Worm (Caenorhabditis elegans): ENCODE results near the gene lir-3.

Gene lir-3

DNA sequence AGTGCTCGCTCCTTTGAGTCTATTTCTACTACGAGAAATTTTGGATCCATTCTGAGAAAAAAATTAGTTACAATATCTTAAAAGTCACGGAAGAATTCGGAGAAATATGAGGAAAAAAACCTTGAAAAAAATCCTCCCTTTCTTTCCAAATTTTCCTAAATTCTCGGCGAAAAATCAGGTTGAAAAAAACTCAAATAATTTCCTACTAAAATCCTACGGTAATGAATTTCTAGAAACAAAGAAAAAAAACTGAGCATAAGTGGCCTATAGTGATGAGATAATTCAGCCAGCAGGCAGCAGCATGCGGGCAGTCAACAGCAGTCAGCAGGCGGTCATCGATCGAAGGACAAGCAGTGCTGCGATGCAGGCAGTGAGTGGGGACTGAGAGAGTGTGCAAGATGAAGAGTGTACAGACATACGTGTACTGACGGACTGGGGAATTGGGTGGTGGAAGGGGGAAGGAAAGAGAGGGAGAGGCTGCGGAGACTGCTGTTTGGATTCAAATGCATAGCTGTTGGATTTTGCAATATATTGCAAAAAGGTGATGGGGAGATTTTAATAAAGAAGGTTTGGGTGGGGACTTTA lies at the start of gene lir-3:
TSS of gene lir-3 (minus strand) at position 51 of the 585 bp plus-strand sequence.
- TF ChIP-seq syd-9 (tag; optimal IDR thresholded peaks at IDR 0.05) (peak; percentile 2), ref-2 (tag; optimal IDR thresholded peaks at IDR 0.05) (peak; percentile 65), fax-1 (tag; optimal IDR thresholded peaks at IDR 0.05) (no peak), ttx-3 (tag; optimal IDR thresholded peaks at IDR 0.05) (no peak), sox-4 (tag; optimal IDR thresholded peaks at IDR 0.05) (no peak), K09A11.1 (tag; optimal IDR thresholded peaks at IDR 0.05; ENCODE audit: insufficient read depth) (no peak), fkh-10 (GFP tag; optimal IDR thresholded peaks at IDR 0.05) (no peak), ceh-2 (tag; optimal IDR thresholded peaks at IDR 0.05) (no peak), unc-55 (GFP tag; optimal IDR thresholded peaks at IDR 0.05) (peak; percentile 44), ets-4 (tag; optimal IDR thresholded peaks at IDR 0.05) (no peak), hlh-8 (tag; optimal IDR thresholded peaks at IDR 0.05) (no peak), nfya-1 (tag; optimal IDR thresholded peaks at IDR 0.05) (peak; percentile 50), nhr-11 (tag; optimal IDR thresholded peaks at IDR 0.05) (no peak), rnt-1 (tag; optimal IDR thresholded peaks at IDR 0.05) (peak; percentile 0), sox-2 (GFP tag; IDR thresholded peaks at IDR 0.05) (no peak), ceh-18 (tag; optimal IDR thresholded peaks at IDR 0.05) (peak; percentile 39), sdc-2 (tag; optimal IDR thresholded peaks at IDR 0.05) (peak; percentile 44), ceh-19 (GFP tag; optimal IDR thresholded peaks at IDR 0.05) (no peak), pat-9 (tag; optimal IDR thresholded peaks at IDR 0.05) (no peak), pros-1 (tag; optimal IDR thresholded peaks at IDR 0.05) (peak; percentile 24), ceh-48 (tag; optimal IDR thresholded peaks at IDR 0.05) (peak; percentile 47), lim-6 (tag; optimal IDR thresholded peaks at IDR 0.05) (no peak), ceh-9 (tag; optimal IDR thresholded peaks at IDR 0.05) (no peak), fkh-6 (tag; optimal IDR thresholded peaks at IDR 0.05) (peak; percentile 39), pax-1 (tag; optimal IDR thresholded peaks at IDR 0.05) (no peak), tbx-2 (tag; optimal IDR thresholded peaks at IDR 0.05) (peak; percentile 28), C08G9.2 (tag; optimal IDR thresholded peaks at IDR 0.05) (peak; percentile 26), ceh-31 (tag; optimal IDR thresholded peaks at IDR 0.05) (peak; percentile 63), mec-3 (tag; optimal IDR thresholded peaks at IDR 0.05; ENCODE audit: borderline replicate concordance) (no peak), hlh-30 (tag; optimal IDR thresholded peaks at IDR 0.05; ENCODE audit: insufficient read depth) (peak; percentile 24), nhr-232 (tag; optimal IDR thresholded peaks at IDR 0.05) (no peak), hlh-6 (tag; optimal IDR thresholded peaks at IDR 0.05) (peak; percentile 15), unc-3 (GFP tag; conservative IDR thresholded peaks at IDR 0.05) (no peak), unc-3 (tag; optimal IDR thresholded peaks at IDR 0.05) (no peak), dve-1 (tag; optimal IDR thresholded peaks at IDR 0.05) (no peak), unc-42 (tag; optimal IDR thresholded peaks at IDR 0.05) (peak; percentile 38)

DNA sequence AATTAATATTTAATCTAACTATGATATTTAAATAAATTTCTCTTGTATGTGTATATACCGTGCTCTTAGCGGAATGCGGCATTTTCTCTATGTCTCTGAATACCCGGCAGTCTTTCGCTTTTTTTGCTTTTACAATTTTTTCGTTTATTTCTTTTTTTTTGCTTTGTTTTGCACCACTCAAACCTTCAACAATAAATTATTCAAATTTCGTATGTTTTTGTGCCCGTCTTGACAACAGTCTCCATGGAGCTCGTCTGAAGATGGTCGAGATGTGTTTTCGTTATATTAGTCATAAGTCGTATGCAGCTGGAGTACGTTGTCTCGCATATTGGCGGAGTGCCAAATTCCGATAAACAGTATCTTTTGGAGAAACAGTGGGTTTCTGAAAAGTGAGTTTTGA lies 41.8 kb upstream of the lir-3 start, which contains the start of gene T06D8.2:
TSS of gene T06D8.2 (plus strand) at position 301 of the 400 bp plus-strand sequence.
- no peak for TF ChIP-seq hlh-6 (tag; optimal IDR thresholded peaks at IDR 0.05)
- no peak for TF ChIP-seq ceh-2 (tag; optimal IDR thresholded peaks at IDR 0.05)
- no peak for TF ChIP-seq ceh-30 (tag; optimal IDR thresholded peaks at IDR 0.05)
- no peak for TF ChIP-seq ceh-18 (tag; optimal IDR thresholded peaks at IDR 0.05)
- no peak for TF ChIP-seq unc-55 (GFP tag; optimal IDR thresholded peaks at IDR 0.05)
- TF ChIP-seq ttx-3 (tag; optimal IDR thresholded peaks at IDR 0.05): no peak
- TF ChIP-seq ceh-34 (tag; optimal IDR thresholded peaks at IDR 0.05): no peak
- TF ChIP-seq sdc-2 (tag; optimal IDR thresholded peaks at IDR 0.05): no peak
- TF ChIP-seq ceh-22 (tag; optimal IDR thresholded peaks at IDR 0.05): no peak

DNA sequence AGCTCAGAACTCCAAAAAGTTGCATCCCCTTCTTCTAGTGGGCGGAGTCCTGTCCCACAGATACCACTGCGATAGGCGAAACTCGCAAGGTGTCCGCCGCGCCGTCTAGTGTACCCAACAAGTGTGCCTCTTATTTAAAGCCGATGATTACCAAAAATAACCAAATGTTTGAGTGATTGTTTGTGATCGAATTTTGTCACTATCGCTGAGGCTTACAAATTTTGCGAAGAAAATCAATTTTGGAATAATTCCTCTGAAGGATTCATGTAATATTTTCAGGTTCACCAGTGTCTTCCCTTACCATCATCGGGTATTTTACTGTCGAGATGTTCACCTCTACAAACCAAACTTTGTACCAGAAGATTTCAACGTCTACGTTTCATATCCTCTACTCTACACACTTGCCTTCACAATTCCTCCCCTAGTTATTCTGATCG lies 39.5 kb upstream of the lir-3 start:
- peak; percentile 17 for TF ChIP-seq dve-1 (tag; optimal IDR thresholded peaks at IDR 0.05)
- TF ChIP-seq ama-1 (optimal IDR thresholded peaks at IDR 0.05): peak; percentile 88
- peak; percentile 50 for TF ChIP-seq nfya-1 (tag; optimal IDR thresholded peaks at IDR 0.05)
- TF ChIP-seq pqm-1 (tag; optimal IDR thresholded peaks at IDR 0.05): no peak
